In the genomic region with DNA sequence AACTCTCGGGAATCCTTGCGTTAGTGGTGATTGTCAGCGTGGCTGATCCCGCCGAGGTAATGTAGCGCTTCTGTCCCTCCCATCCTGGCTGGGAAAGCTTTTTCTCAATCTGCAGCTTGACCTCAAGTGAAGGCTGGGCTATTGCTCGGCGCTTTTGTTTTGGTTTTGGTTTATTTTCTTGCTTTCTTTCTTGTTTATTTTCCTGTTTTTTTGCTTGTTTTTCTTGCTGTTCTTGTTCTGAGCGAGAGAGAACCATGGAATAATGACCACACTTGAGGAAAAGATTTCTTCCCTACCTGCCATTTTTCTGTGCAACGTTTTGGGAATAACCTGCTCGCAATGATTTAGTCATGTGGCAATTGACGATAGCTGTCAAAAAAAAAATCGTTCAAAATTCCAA, we compare ENCODE assay signal across 3 fruit fly cellular contexts.
TF ChIP-seq lines count a peak whose summit lies in the region.

No protein-coding gene starts in this region.

- TF ChIP-seq CTCF in whole organism, embryonic (GFP tag; optimal IDR thresholded peaks at IDR 0.05; lab: Kevin White, UChicago): no peak

TF ChIP-seq in whole organism, embryonic, 481 proteins besides CTCF, POLR2A, EP300 and RAD21:
- 0 out of 2 replicates have a peak, but pooled peaks have one; percentile 22 for TF ChIP-seq Drgx (GFP tag; IDR thresholded peaks at IDR 0.05; lab: Robert Waterston, UW)
- peak; percentile 95 for TF ChIP-seq nom (GFP tag; optimal IDR thresholded peaks at IDR 0.05; lab: Kevin White, UChicago)
- no peak for TF ChIP-seq al (GFP tag; IDR thresholded peaks at IDR 0.05; lab: Robert Waterston, UW)
- TF ChIP-seq CG11723 (GFP tag; optimal IDR thresholded peaks at IDR 0.05; lab: Kevin White, UChicago): no peak
- no peak for TF ChIP-seq gt (GFP tag; IDR thresholded peaks at IDR 0.05; lab: Robert Waterston, UW)
- TF ChIP-seq CG9797 (GFP tag; optimal IDR thresholded peaks at IDR 0.05; lab: Kevin White, UChicago): no peak
- TF ChIP-seq unpg (GFP tag; optimal IDR thresholded peaks at IDR 0.05; lab: Kevin White, UChicago): no peak
- TF ChIP-seq bsh (GFP tag; optimal IDR thresholded peaks at IDR 0.05; lab: Kevin White, UChicago): peak in 1 of 2 experiments; percentile 73

TF ChIP-seq in whole organism, prepupa, 60 proteins besides CTCF, POLR2A, EP300 and RAD21 (continues in another document):
- TF ChIP-seq CG3032 (tag; optimal IDR thresholded peaks at IDR 0.05; lab: Kevin White, UChicago): peak; percentile 68
- TF ChIP-seq dac (GFP tag; optimal IDR thresholded peaks at IDR 0.05; lab: Kevin White, UChicago): no peak
- no peak for TF ChIP-seq CG3919 (GFP tag; optimal IDR thresholded peaks at IDR 0.05; lab: Kevin White, UChicago)
- no peak for TF ChIP-seq CG6808 (GFP tag; optimal IDR thresholded peaks at IDR 0.05; lab: Kevin White, UChicago)
- TF ChIP-seq CG6163 (GFP tag; IDR thresholded peaks at IDR 0.05; lab: Robert Waterston, UW): peak; percentile 79; the same call in 2 of the 3 replicates
- TF ChIP-seq achi (GFP tag; optimal IDR thresholded peaks at IDR 0.05; lab: Kevin White, UChicago): no peak
- peak; percentile 37 for TF ChIP-seq CG15336 (GFP tag; IDR thresholded peaks at IDR 0.05; lab: Robert Waterston, UW)
- TF ChIP-seq Blimp-1 (GFP tag; optimal IDR thresholded peaks at IDR 0.05; lab: Kevin White, UChicago): no peak
- peak; percentile 73 for TF ChIP-seq Ets96B (tag; optimal IDR thresholded peaks at IDR 0.05; lab: Kevin White, UChicago)
- no peak for TF ChIP-seq CG7368 (GFP tag; optimal IDR thresholded peaks at IDR 0.05; lab: Kevin White, UChicago)
- TF ChIP-seq CG31627 (GFP tag; optimal IDR thresholded peaks at IDR 0.05; lab: Kevin White, UChicago): no peak
- TF ChIP-seq topi (GFP tag; optimal IDR thresholded peaks at IDR 0.05; lab: Kevin White, UChicago): no peak
- no peak for TF ChIP-seq OdsH (GFP tag; optimal IDR thresholded peaks at IDR 0.05; lab: Kevin White, UChicago)
- TF ChIP-seq eg (GFP tag; IDR thresholded peaks at IDR 0.05; lab: Robert Waterston, UW): peak; percentile 53; the same call in 2 of the 3 replicates
- TF ChIP-seq fd85E (GFP tag; optimal IDR thresholded peaks at IDR 0.05; lab: Kevin White, UChicago): no peak
- no peak for TF ChIP-seq esn (GFP tag; optimal IDR thresholded peaks at IDR 0.05; lab: Kevin White, UChicago)
- no peak for TF ChIP-seq Hr4 (GFP tag; optimal IDR thresholded peaks at IDR 0.05; lab: Kevin White, UChicago)
- TF ChIP-seq pdm3 (GFP tag; optimal IDR thresholded peaks at IDR 0.05; lab: Kevin White, UChicago): no peak
- no peak for TF ChIP-seq CG6792 (GFP tag; optimal IDR thresholded peaks at IDR 0.05; lab: Kevin White, UChicago)
- no peak for TF ChIP-seq CG10669 (GFP tag; optimal IDR thresholded peaks at IDR 0.05; lab: Kevin White, UChicago)
- TF ChIP-seq CG8119 (GFP tag; IDR thresholded peaks at IDR 0.05; lab: Robert Waterston, UW): peak; percentile 56
- no peak for TF ChIP-seq Sox14 (GFP tag; optimal IDR thresholded peaks at IDR 0.05; lab: Kevin White, UChicago)
- TF ChIP-seq net (GFP tag; optimal IDR thresholded peaks at IDR 0.05; lab: Kevin White, UChicago): no peak
- TF ChIP-seq vri (GFP tag; optimal IDR thresholded peaks at IDR 0.05; lab: Kevin White, UChicago): no peak
- TF ChIP-seq Hr38 (GFP tag; optimal IDR thresholded peaks at IDR 0.05; lab: Kevin White, UChicago): no peak
- no peak for TF ChIP-seq Gug (GFP tag; IDR thresholded peaks at IDR 0.05; lab: Robert Waterston, UW)
- TF ChIP-seq CG1621 (tag; optimal IDR thresholded peaks at IDR 0.05; lab: Kevin White, UChicago): peak; percentile 76
- TF ChIP-seq CG11762 (GFP tag; optimal IDR thresholded peaks at IDR 0.05; lab: Kevin White, UChicago; ENCODE audit: insufficient read depth): no peak
- TF ChIP-seq CG10631 (GFP tag; optimal IDR thresholded peaks at IDR 0.05; lab: Kevin White, UChicago): no peak
- no peak for TF ChIP-seq lz (GFP tag; optimal IDR thresholded peaks at IDR 0.05; lab: Kevin White, UChicago)
- TF ChIP-seq ss (GFP tag; optimal IDR thresholded peaks at IDR 0.05; lab: Kevin White, UChicago): peak; percentile 86 to 91
- no peak for TF ChIP-seq CG6276 (GFP tag; optimal IDR thresholded peaks at IDR 0.05; lab: Kevin White, UChicago)
- no peak for TF ChIP-seq Eip78C (GFP tag; lab: Kevin White, UChicago)
- no peak for TF ChIP-seq Lpt (GFP tag; optimal IDR thresholded peaks at IDR 0.05; lab: Kevin White, UChicago)
- TF ChIP-seq CG11294 (GFP tag; IDR thresholded peaks at IDR 0.05; lab: Robert Waterston, UW): no peak
- no peak for TF ChIP-seq Hr39 (GFP tag; optimal IDR thresholded peaks at IDR 0.05; lab: Kevin White, UChicago)
- peak in 1 of 2 experiments; percentile 53 for TF ChIP-seq salr (GFP tag; optimal IDR thresholded peaks at IDR 0.05; lab: Kevin White, UChicago)
- TF ChIP-seq svp (GFP tag; lab: Kevin White, UChicago): no peak
- TF ChIP-seq Sox102F (GFP tag; optimal IDR thresholded peaks at IDR 0.05; lab: Kevin White, UChicago): no peak
- TF ChIP-seq CG4318 (GFP tag; optimal IDR thresholded peaks at IDR 0.05; lab: Kevin White, UChicago): no peak
- peak; percentile 31 for TF ChIP-seq fd59A (GFP tag; optimal IDR thresholded peaks at IDR 0.05; lab: Kevin White, UChicago)

TF ChIP-seq in whole organism, pupa, 21 proteins besides CTCF, POLR2A, EP300 and RAD21:
- TF ChIP-seq CG15710 (tag; optimal IDR thresholded peaks at IDR 0.05; lab: Kevin White, UChicago) (peak; percentile 76), CG14655 (GFP tag; optimal IDR thresholded peaks at IDR 0.05; lab: Kevin White, UChicago) (no peak), Ets98B (GFP tag; IDR thresholded peaks at IDR 0.05; lab: Robert Waterston, UW) (peak; percentile 22; the same call in 1 of the 2 replicates), CG13204 (GFP tag; optimal IDR thresholded peaks at IDR 0.05; lab: Kevin White, UChicago) (no peak), rn (GFP tag; IDR thresholded peaks at IDR 0.05; lab: Robert Waterston, UW) (no peak), CG32121 (GFP tag; IDR thresholded peaks at IDR 0.05; lab: Robert Waterston, UW) (0 out of 2 replicates have a peak, but pooled peaks have one; percentile 14), EcR (GFP tag; optimal IDR thresholded peaks at IDR 0.05; lab: Kevin White, UChicago) (peak; percentile 29), Snoo (tag; optimal IDR thresholded peaks at IDR 0.05; lab: Kevin White, UChicago) (no peak), CG4496 (GFP tag; IDR thresholded peaks at IDR 0.05; lab: Robert Waterston, UW) (peak; percentile 65; the same call in 2 of the 3 replicates), CG10348 (GFP tag; IDR thresholded peaks at IDR 0.05; lab: Robert Waterston, UW) (no peak), CG34367 (tag; optimal IDR thresholded peaks at IDR 0.05; lab: Kevin White, UChicago) (peak; percentile 73), CG9948 (tag; optimal IDR thresholded peaks at IDR 0.05; lab: Kevin White, UChicago) (peak; percentile 47), CG8301 (tag; optimal IDR thresholded peaks at IDR 0.05; lab: Kevin White, UChicago) (no peak), D1 (tag; optimal IDR thresholded peaks at IDR 0.05; lab: Kevin White, UChicago) (no peak), gl (tag; optimal IDR thresholded peaks at IDR 0.05; lab: Kevin White, UChicago) (peak; percentile 90), fd96Ca (GFP tag; IDR thresholded peaks at IDR 0.05; lab: Robert Waterston, UW) (0 out of 3 replicates have a peak, but pooled peaks have one; percentile 43), CG8159 (tag; optimal IDR thresholded peaks at IDR 0.05; lab: Kevin White, UChicago) (peak; percentile 71), CG12605 (GFP tag; IDR thresholded peaks at IDR 0.05; lab: Robert Waterston, UW) (peak; percentile 80), Pif1A (GFP tag; optimal IDR thresholded peaks at IDR 0.05; lab: Kevin White, UChicago) (no peak), CG17806 (tag; optimal IDR thresholded peaks at IDR 0.05; lab: Kevin White, UChicago) (peak; percentile 59), Pif1B (GFP tag; optimal IDR thresholded peaks at IDR 0.05; lab: Kevin White, UChicago) (no peak)
TF ChIP-seq in whole organism, pupa: peak in this region for 12.
